Fruit fly (Drosophila melanogaster): ENCODE data around the gene opm.

Gene opm

DNA sequence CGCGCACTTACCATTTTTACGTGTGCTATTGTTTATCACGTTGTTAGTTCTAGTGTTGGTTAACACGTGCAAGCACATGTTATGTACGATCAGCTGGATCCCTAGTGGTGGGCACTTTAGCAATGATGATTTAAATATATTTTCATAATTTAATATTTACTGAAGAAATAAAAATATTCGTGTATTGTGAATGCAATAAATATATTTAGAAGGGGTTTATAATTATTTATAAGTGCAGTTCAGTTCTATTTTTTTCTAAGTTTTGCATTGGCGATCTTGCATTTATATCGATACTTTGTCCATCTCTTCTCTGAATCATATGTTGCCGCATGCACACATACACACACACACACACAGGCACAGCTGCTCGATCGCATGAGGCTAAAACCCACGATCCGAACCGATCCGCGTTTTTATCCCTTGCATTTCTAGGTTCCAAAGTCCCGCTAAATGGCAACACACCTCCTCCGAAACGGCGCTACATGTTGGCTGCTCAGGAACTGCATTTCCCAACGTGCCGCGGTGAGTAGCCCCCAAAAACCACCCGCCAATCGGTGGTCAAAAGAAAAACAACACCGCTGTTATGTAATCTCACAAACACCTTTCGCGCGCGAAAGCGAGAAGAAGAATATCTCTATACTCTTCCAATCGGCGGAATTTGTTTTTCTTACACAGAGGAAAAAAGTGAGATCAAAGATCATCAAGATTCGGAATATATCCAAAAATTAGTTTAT lies 19.7 kb upstream of the opm start, which contains the start of the genes CG15027 and Dbct:
CG15027 (minus strand) TSS at position 51 of the 734 bp plus-strand sequence.
Dbct (plus strand) TSS at position 349 of the 734 bp plus-strand sequence.
- TF ChIP-seq Mnt (GFP tag; optimal IDR thresholded peaks at IDR 0.05), result peak; percentile 99
- peak; percentile 14 for TF ChIP-seq cic (GFP tag; optimal IDR thresholded peaks at IDR 0.05)
- TF ChIP-seq Crg-1 (GFP tag; optimal IDR thresholded peaks at IDR 0.05), result peak; percentile 78
- TF ChIP-seq CG1620 (GFP tag; optimal IDR thresholded peaks at IDR 0.05), result peak; percentile 83
- TF ChIP-seq tj (GFP tag; optimal IDR thresholded peaks at IDR 0.05), result peak; percentile 74
- peak; percentile 80 for TF ChIP-seq ovo (GFP tag; optimal IDR thresholded peaks at IDR 0.05)
- TF ChIP-seq CG14711 (tag; optimal IDR thresholded peaks at IDR 0.05), result peak; percentile 91
- TF ChIP-seq cnc (optimal IDR thresholded peaks at IDR 0.05), result no peak
- TF ChIP-seq CG11617 (GFP tag; optimal IDR thresholded peaks at IDR 0.05), result peak; percentile 91
- peak; percentile 90 for TF ChIP-seq CG7101 (tag; optimal IDR thresholded peaks at IDR 0.05)
- TF ChIP-seq kay (GFP tag; ENCODE audit: borderline replicate concordance), result peak; percentile 95
- peak; percentile 94 for TF ChIP-seq bab1 (GFP tag; optimal IDR thresholded peaks at IDR 0.05)
- TF ChIP-seq CG12768 (GFP tag; optimal IDR thresholded peaks at IDR 0.05), result peak; percentile 52
- peak; percentile 78 for TF ChIP-seq Hr96 (GFP tag; optimal IDR thresholded peaks at IDR 0.05)
- peak; percentile 61 for TF ChIP-seq toe (GFP tag; optimal IDR thresholded peaks at IDR 0.05)
- peak; percentile 69 for TF ChIP-seq CG33017 (tag; optimal IDR thresholded peaks at IDR 0.05)
- TF ChIP-seq pad (GFP tag; optimal IDR thresholded peaks at IDR 0.05), result peak; percentile 76
- TF ChIP-seq CG7045 (GFP tag; optimal IDR thresholded peaks at IDR 0.05), result peak; percentile 51
- TF ChIP-seq Clk (GFP tag; optimal IDR thresholded peaks at IDR 0.05), result peak; percentile 17
- peak; percentile 29 for TF ChIP-seq CG5204 (GFP tag; optimal IDR thresholded peaks at IDR 0.05)

DNA sequence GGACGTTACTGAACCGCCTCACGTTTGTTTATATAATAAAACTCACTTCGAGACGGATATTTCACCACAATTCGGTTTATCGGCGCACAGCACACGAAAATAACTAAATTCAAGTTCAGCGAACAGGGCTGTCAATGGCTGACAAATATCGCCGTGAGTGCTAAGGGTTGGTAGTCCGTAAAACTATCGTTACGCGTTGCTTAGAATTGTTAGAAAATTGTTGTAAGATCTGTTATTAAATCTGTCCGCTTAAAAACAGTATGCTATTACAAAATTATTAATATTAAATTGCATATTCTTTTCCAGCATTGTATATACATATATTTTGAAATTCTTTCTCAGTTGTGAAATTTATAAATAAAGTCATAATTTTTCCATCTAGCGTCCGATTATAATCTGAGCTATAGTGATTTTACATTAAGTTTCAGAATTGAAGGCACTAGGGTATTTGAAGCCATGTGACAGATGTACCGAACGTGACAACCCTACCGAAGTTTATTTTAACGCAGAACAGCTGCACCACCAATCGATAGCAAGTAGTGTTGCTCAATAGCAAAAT lies 18.4 kb upstream of the opm start, which contains the start of gene Cox17:
Cox17 (minus strand) TSS at position 120 of the 559 bp plus-strand sequence.
- TF ChIP-seq CG11617 (GFP tag; optimal IDR thresholded peaks at IDR 0.05) (peak; percentile 92), CG12768 (GFP tag; optimal IDR thresholded peaks at IDR 0.05) (peak; percentile 67), CG33017 (tag; optimal IDR thresholded peaks at IDR 0.05) (peak; percentile 27), cic (GFP tag; optimal IDR thresholded peaks at IDR 0.05) (no peak), CG1620 (GFP tag; optimal IDR thresholded peaks at IDR 0.05) (peak; percentile 80), CG14711 (tag; optimal IDR thresholded peaks at IDR 0.05) (peak; percentile 97), tj (GFP tag; optimal IDR thresholded peaks at IDR 0.05) (peak; percentile 68), Crg-1 (GFP tag; optimal IDR thresholded peaks at IDR 0.05) (peak; percentile 81), ovo (GFP tag; optimal IDR thresholded peaks at IDR 0.05) (peak; percentile 85), bab1 (GFP tag; optimal IDR thresholded peaks at IDR 0.05) (peak; percentile 85), Mnt (GFP tag; optimal IDR thresholded peaks at IDR 0.05) (peak; percentile 94), CG5204 (GFP tag; optimal IDR thresholded peaks at IDR 0.05) (peak; percentile 79), Hr96 (GFP tag; optimal IDR thresholded peaks at IDR 0.05) (peak; percentile 84), CG7045 (GFP tag; optimal IDR thresholded peaks at IDR 0.05) (peak; percentile 50), pad (GFP tag; optimal IDR thresholded peaks at IDR 0.05) (peak; percentile 80), cnc (optimal IDR thresholded peaks at IDR 0.05) (no peak), kay (GFP tag; ENCODE audit: borderline replicate concordance) (peak; percentile 93), CG7101 (tag; optimal IDR thresholded peaks at IDR 0.05) (peak; percentile 84), toe (GFP tag; optimal IDR thresholded peaks at IDR 0.05) (peak; percentile 75), Clk (GFP tag; optimal IDR thresholded peaks at IDR 0.05) (peak; percentile 43)

DNA sequence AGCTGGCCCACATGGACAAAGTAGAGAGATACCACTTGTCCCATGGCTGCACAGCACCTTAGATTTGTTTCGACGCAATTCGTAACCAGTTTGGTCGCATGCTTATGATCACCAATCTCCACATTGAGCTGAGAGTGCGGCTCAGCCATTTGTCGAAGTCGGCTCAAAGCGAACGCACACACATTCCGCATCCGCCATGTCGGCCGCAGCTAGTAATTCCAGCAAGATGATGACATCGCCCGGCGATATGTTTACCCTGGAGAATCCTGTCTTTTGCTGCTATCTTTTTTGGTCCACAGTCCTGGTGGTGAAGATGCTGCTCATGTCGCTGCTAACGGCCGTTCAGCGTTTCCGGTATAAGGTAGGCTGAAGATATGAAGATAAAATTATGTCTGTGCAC lies 16.4 kb upstream of the opm start, which contains the start of gene CG33178:
CG33178 (plus strand) TSS at position 147 of the 400 bp plus-strand sequence.
- TF ChIP-seq Crg-1 (GFP tag; optimal IDR thresholded peaks at IDR 0.05), result no peak
- no peak for TF ChIP-seq CG1620 (GFP tag; optimal IDR thresholded peaks at IDR 0.05)
- TF ChIP-seq pad (GFP tag; optimal IDR thresholded peaks at IDR 0.05), result no peak
- no peak for TF ChIP-seq CG11617 (GFP tag; optimal IDR thresholded peaks at IDR 0.05)
- no peak for TF ChIP-seq CG7101 (tag; optimal IDR thresholded peaks at IDR 0.05)
- no peak for TF ChIP-seq CG14711 (tag; optimal IDR thresholded peaks at IDR 0.05)
- TF ChIP-seq kay (GFP tag; ENCODE audit: borderline replicate concordance), result no peak
- no peak for TF ChIP-seq bab1 (GFP tag; optimal IDR thresholded peaks at IDR 0.05)
- TF ChIP-seq cnc (optimal IDR thresholded peaks at IDR 0.05), result no peak
- no peak for TF ChIP-seq toe (GFP tag; optimal IDR thresholded peaks at IDR 0.05)
- TF ChIP-seq CG12768 (GFP tag; optimal IDR thresholded peaks at IDR 0.05), result no peak
- no peak for TF ChIP-seq cic (GFP tag; optimal IDR thresholded peaks at IDR 0.05)
- TF ChIP-seq Hr96 (GFP tag; optimal IDR thresholded peaks at IDR 0.05), result no peak
- no peak for TF ChIP-seq CG7045 (GFP tag; optimal IDR thresholded peaks at IDR 0.05)
- no peak for TF ChIP-seq CG33017 (tag; optimal IDR thresholded peaks at IDR 0.05)

DNA sequence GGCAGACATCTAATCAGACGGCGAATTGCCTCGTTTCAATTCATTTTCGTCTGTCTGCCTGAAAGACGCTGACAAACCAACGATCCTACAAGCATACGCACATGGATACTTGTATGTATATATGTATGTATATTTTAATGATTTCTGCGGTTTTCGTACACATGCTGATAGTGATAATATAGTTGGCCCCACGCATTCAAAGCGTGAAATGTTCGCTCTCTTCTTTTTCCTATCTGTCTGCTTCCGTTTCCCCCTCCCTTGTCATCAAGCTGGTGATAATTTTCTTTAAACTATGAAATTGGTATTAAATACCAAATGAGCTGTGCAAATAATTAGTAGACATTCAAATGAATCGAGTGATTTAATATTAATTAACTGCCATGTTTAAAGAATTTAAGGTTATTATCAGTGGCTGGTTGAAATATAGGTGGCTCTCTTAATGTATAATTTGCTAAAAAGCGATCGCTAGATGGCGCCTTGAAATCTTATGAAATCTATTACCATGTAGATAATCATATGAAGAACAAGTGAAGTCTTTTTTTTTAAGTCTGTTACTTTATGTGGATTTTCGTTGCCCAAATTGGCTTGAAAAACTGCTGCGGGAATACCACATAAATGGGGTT lies 14.7 kb upstream of the opm start, which contains the start of gene CG33177:
CG33177 (plus strand) TSS at position 588 of the 623 bp plus-strand sequence.
- no peak for TF ChIP-seq cnc (optimal IDR thresholded peaks at IDR 0.05)
- TF ChIP-seq tj (GFP tag; optimal IDR thresholded peaks at IDR 0.05), result peak; percentile 15
- TF ChIP-seq pad (GFP tag; optimal IDR thresholded peaks at IDR 0.05), result peak; percentile 39
- TF ChIP-seq Mnt (GFP tag; optimal IDR thresholded peaks at IDR 0.05), result peak; percentile 28
- TF ChIP-seq CG11617 (GFP tag; optimal IDR thresholded peaks at IDR 0.05), result no peak
- no peak for TF ChIP-seq Clk (GFP tag; optimal IDR thresholded peaks at IDR 0.05)
- TF ChIP-seq cic (GFP tag; optimal IDR thresholded peaks at IDR 0.05), result no peak
- TF ChIP-seq bab1 (GFP tag; optimal IDR thresholded peaks at IDR 0.05), result peak; percentile 62
- peak; percentile 17 for TF ChIP-seq CG7101 (tag; optimal IDR thresholded peaks at IDR 0.05)
- peak; percentile 33 for TF ChIP-seq CG1620 (GFP tag; optimal IDR thresholded peaks at IDR 0.05)
- peak; percentile 17 for TF ChIP-seq toe (GFP tag; optimal IDR thresholded peaks at IDR 0.05)

DNA sequence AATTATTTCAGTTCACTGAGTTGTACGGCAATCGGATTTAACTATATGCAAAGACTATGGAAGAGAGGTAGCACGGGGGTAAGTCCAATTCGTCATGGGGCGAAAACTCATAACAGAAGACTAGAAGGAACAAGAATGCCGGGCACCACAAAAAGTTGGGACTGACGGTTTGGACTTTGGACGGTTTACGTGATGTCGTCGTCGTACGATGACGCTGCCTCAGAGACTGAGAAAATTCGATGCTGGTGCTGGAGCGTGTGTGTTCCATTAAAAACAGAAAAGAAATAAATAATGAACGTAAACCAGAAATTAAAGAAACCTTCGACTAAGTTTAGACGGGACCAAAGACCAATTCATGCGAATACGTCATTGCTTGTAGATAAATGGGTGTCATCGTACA lies 13.7 kb upstream of the opm start:
- peak; percentile 21 for TF ChIP-seq Hr96 (GFP tag; optimal IDR thresholded peaks at IDR 0.05)
- no peak for TF ChIP-seq cic (GFP tag; optimal IDR thresholded peaks at IDR 0.05)
- peak; percentile 60 for TF ChIP-seq CG12768 (GFP tag; optimal IDR thresholded peaks at IDR 0.05)

Measured in whole organism, adult.